Fruit fly (Drosophila melanogaster) whole organism, embryonic: ENCODE data around the gene CG31817.

ENCODE experiments used
- Bdp1 ChIP-seq: fragments of 200-800 bp; sonication (Bioruptor generic); optimal IDR thresholded peaks from 3 replicates; lab custom pipeline; 2016; ENCODE audit warnings: missing biosample characterization, missing genetic modification characterization
- Bgb ChIP-seq: fragments of 200-800 bp; sonication (Bioruptor generic); IDR thresholded peaks from 2 replicates; pipeline ENCODE4 v1.3.6; 2022; ENCODE audit warnings: missing biosample characterization, missing genetic modification characterization; ENCODE audit not compliant: partially characterized antibody
- Blimp-1 ChIP-seq: fragments of 200-800 bp; sonication (Bioruptor generic); optimal IDR thresholded peaks from 3 replicates; lab custom pipeline; 2018; ENCODE audit warnings: missing biosample characterization, missing genetic modification characterization, mild to moderate bottlenecking, moderate library complexity, missing genetic modification reagents
- CG10366 ChIP-seq: fragments of 200-800 bp; sonication (Bioruptor generic); IDR thresholded peaks from 2 replicates; pipeline ENCODE4 v1.3.6; 2022; ENCODE audit warnings: missing biosample characterization, missing genetic modification characterization
- CG11093 ChIP-seq: fragments of 200-800 bp; sonication (Bioruptor generic); IDR thresholded peaks from 3 replicates; pipeline ENCODE4 v1.3.6; 2022; ENCODE audit warnings: missing biosample characterization, missing genetic modification characterization
- CG11456 ChIP-seq: fragments of 200-800 bp; sonication (Bioruptor generic); IDR thresholded peaks from 3 replicates; pipeline ENCODE4 v1.3.6; 2022; ENCODE audit warnings: missing biosample characterization, missing genetic modification characterization
- CG12071 ChIP-seq: fragments of 200-800 bp; sonication (Bioruptor generic); optimal IDR thresholded peaks from 3 replicates; lab custom pipeline; 2018; ENCODE audit warnings: missing biosample characterization, mild to moderate bottlenecking, missing genetic modification characterization
- CG13287 ChIP-seq: fragments of 200-800 bp; sonication (Bioruptor generic); IDR thresholded peaks from 2 replicates; pipeline ENCODE4 v1.3.6; 2022; ENCODE audit warnings: missing biosample characterization, missing genetic modification characterization; ENCODE audit not compliant: partially characterized antibody
- CG13775 ChIP-seq: fragments of 200-800 bp; sonication (Bioruptor generic); optimal IDR thresholded peaks from 3 replicates; lab custom pipeline; 2017; ENCODE audit warnings: missing biosample characterization, mild to moderate bottlenecking, missing genetic modification characterization
- CG15514 ChIP-seq: fragments of 200-800 bp; sonication (Bioruptor generic); optimal IDR thresholded peaks from 3 replicates; lab custom pipeline; 2017; ENCODE audit warnings: missing biosample characterization, missing genetic modification characterization, mild to moderate bottlenecking, moderate library complexity, missing genetic modification reagents
- CG17186 ChIP-seq: fragments of 200-800 bp; sonication (Bioruptor generic); optimal IDR thresholded peaks from 3 replicates; lab custom pipeline; 2017; ENCODE audit warnings: missing biosample characterization, missing genetic modification reagents, missing genetic modification characterization
- CG2712 ChIP-seq: fragments of 200-800 bp; optimal IDR thresholded peaks from 3 replicates; lab custom pipeline; 2019; ENCODE audit warnings: missing biosample characterization, mild to moderate bottlenecking, missing genetic modification characterization, moderate library complexity
- CG31441 ChIP-seq: fragments of 200-800 bp; sonication (Bioruptor generic); IDR thresholded peaks from 2 replicates; pipeline ENCODE4 v1.3.6; 2022; ENCODE audit warnings: missing biosample characterization, missing genetic modification characterization
- CG32772 ChIP-seq: fragments of 200-800 bp; sonication (Bioruptor generic); IDR thresholded peaks from 2 replicates; pipeline ENCODE4 v1.3.6; 2022; ENCODE audit warnings: missing biosample characterization, missing genetic modification characterization
- CG4617 ChIP-seq: fragments of 200-800 bp; sonication (Bioruptor generic); optimal IDR thresholded peaks from 3 replicates; lab custom pipeline; 2016; ENCODE audit warnings: missing biosample characterization, missing genetic modification characterization, borderline replicate concordance
- CG7928 ChIP-seq: fragments of 200-800 bp; sonication (Bioruptor generic); optimal IDR thresholded peaks from 2 replicates; lab custom pipeline; 2017; ENCODE audit warnings: missing biosample characterization, mild to moderate bottlenecking, missing genetic modification characterization
- CG8089 ChIP-seq: fragments of 200-800 bp; sonication (Bioruptor generic); optimal IDR thresholded peaks from 3 replicates; lab custom pipeline; 2016; ENCODE audit warnings: missing biosample characterization, missing genetic modification characterization
- CG9437 ChIP-seq: fragments of 200-800 bp; sonication (Bioruptor generic); optimal IDR thresholded peaks from 2 replicates; lab custom pipeline; 2018; ENCODE audit warnings: missing biosample characterization, mild to moderate bottlenecking, missing genetic modification characterization
- CG9727 ChIP-seq: fragments of 200-800 bp; sonication (Bioruptor generic); optimal IDR thresholded peaks from 3 replicates; lab custom pipeline; 2017; ENCODE audit warnings: missing biosample characterization, mild to moderate bottlenecking, missing genetic modification characterization
- CrebB ChIP-seq: fragments of 200-800 bp; sonication (Bioruptor generic); optimal IDR thresholded peaks from 3 replicates; lab custom pipeline; 2018; ENCODE audit warnings: missing biosample characterization, mild to moderate bottlenecking, missing genetic modification characterization
- Deaf1 ChIP-seq: fragments of 200-800 bp; optimal IDR thresholded peaks from 3 replicates; lab custom pipeline; 2019; ENCODE audit warnings: missing biosample characterization, mild to moderate bottlenecking, missing genetic modification characterization, moderate library complexity
- Eip74EF ChIP-seq, 2 experiments: fragments of 200-800 bp in 1 of 2; fragments of >200 bp in 1 of 2; sonication (Bioruptor generic) in 1 of 2; optimal IDR thresholded peaks; 2 replicates each; lab custom pipeline; 2017 to 2019; ENCODE audit warnings: missing biosample characterization in 2 of 2, missing genetic modification characterization in 2 of 2, mild to moderate bottlenecking in 1 of 2, moderate library complexity in 1 of 2
- H15 ChIP-seq: fragments of 200-800 bp; sonication (Bioruptor generic); IDR thresholded peaks from 3 replicates; pipeline ENCODE4 v1.3.6; 2022; ENCODE audit warnings: missing biosample characterization, missing genetic modification characterization
- Pdp1 ChIP-seq, 2 experiments: fragments of 200-800 bp; sonication (Bioruptor generic); optimal IDR thresholded peaks; 3 replicates each; lab custom pipeline; 2016; ENCODE audit warnings: missing biosample characterization in 2 of 2, missing genetic modification characterization in 2 of 2, mild to moderate bottlenecking in 1 of 2, moderate library complexity in 1 of 2
- Scr ChIP-seq: fragments of 200-800 bp; sonication (Bioruptor generic); IDR thresholded peaks from 2 replicates; pipeline ENCODE4 v1.3.6; 2022; ENCODE audit warnings: missing biosample characterization, missing genetic modification characterization; ENCODE audit not compliant: partially characterized antibody
- Stat92E ChIP-seq, 3 experiments: fragments of >200 bp in 2 of 3; fragments of 200-800 bp in 1 of 3; sonication (Bioruptor generic) in 1 of 3; optimal IDR thresholded peaks; 2 replicates each; lab custom pipeline; 2017 to 2019; ENCODE audit warnings: missing biosample characterization in 3 of 3, missing genetic modification characterization in 3 of 3, mild to moderate bottlenecking in 1 of 3, moderate library complexity in 1 of 3
- ap ChIP-seq: fragments of 200-800 bp; sonication (Bioruptor generic); IDR thresholded peaks from 2 replicates; pipeline ENCODE4 v1.3.6; 2022; ENCODE audit warnings: missing biosample characterization, missing genetic modification characterization
- br ChIP-seq: fragments of >200 bp; optimal IDR thresholded peaks from 2 replicates; lab custom pipeline; 2017
- cad ChIP-seq: fragments of >200 bp; optimal IDR thresholded peaks from 2 replicates; lab custom pipeline; 2017; ENCODE audit warnings: missing biosample characterization, missing genetic modification characterization
- ewg ChIP-seq: fragments of 200-800 bp; sonication (Bioruptor generic); optimal IDR thresholded peaks from 3 replicates; lab custom pipeline; 2017; ENCODE audit warnings: mild to moderate bottlenecking, missing biosample characterization, missing genetic modification reagents, missing genetic modification characterization
- fu2 ChIP-seq: fragments of 200-800 bp; sonication (Bioruptor generic); optimal IDR thresholded peaks from 2 replicates; lab custom pipeline; 2016; ENCODE audit warnings: missing biosample characterization, missing genetic modification characterization
- ham ChIP-seq: fragments of 200-800 bp; sonication (Bioruptor generic); IDR thresholded peaks from 2 replicates; pipeline ENCODE4 v1.3.6; 2022; ENCODE audit warnings: missing biosample characterization, missing genetic modification characterization
- hkb ChIP-seq, 2 experiments: fragments of 200-800 bp in 1 of 2; fragments of >200 bp in 1 of 2; sonication (Bioruptor generic) in 1 of 2; IDR thresholded peaks in 1 of 2; optimal IDR thresholded peaks in 1 of 2; 2 replicates each; pipeline versions ENCODE4 v1.3.6 to Lab custom; 2017 to 2022; ENCODE audit warnings: missing biosample characterization in 1 of 2, missing genetic modification characterization in 1 of 2
- insv ChIP-seq, 2 experiments: fragments of 200-800 bp; sonication (Bioruptor generic); optimal IDR thresholded peaks; 3 replicates each; lab custom pipeline; 2016 to 2018; ENCODE audit warnings: missing biosample characterization in 2 of 2, missing genetic modification characterization in 2 of 2
- jing ChIP-seq: fragments of 200-800 bp; sonication (Bioruptor generic); optimal IDR thresholded peaks from 2 replicates; lab custom pipeline; 2018; ENCODE audit warnings: missing biosample characterization, mild to moderate bottlenecking, missing genetic modification characterization
- nerfin-2 ChIP-seq: fragments of 200-800 bp; sonication (Bioruptor generic); IDR thresholded peaks from 2 replicates; pipeline ENCODE4 v1.3.6; 2022; ENCODE audit warnings: missing biosample characterization, missing genetic modification characterization; ENCODE audit not compliant: partially characterized antibody
- nmo ChIP-seq: fragments of 200-800 bp; sonication (Bioruptor generic); optimal IDR thresholded peaks from 2 replicates; lab custom pipeline; 2018; ENCODE audit warnings: missing biosample characterization, mild to moderate bottlenecking, missing genetic modification characterization, moderate library complexity
- onecut ChIP-seq: fragments of 200-800 bp; sonication (Bioruptor generic); IDR thresholded peaks from 2 replicates; pipeline ENCODE4 v1.3.6; 2022; ENCODE audit warnings: missing biosample characterization, missing genetic modification characterization
- phol ChIP-seq: fragments of 200-800 bp; sonication (Bioruptor generic); optimal IDR thresholded peaks from 3 replicates; lab custom pipeline; 2018; ENCODE audit warnings: missing biosample characterization, mild to moderate bottlenecking, missing genetic modification characterization, moderate library complexity
- prd ChIP-seq, 3 experiments: fragments of >200 bp in 2 of 3; fragments of 200-800 bp in 1 of 3; sonication (Bioruptor generic) in 1 of 3; optimal IDR thresholded peaks in 2 of 3; IDR thresholded peaks in 1 of 3; 2 replicates in 2 of 3; 3 replicates in 1 of 3; pipeline versions ENCODE4 v1.3.6 to Lab custom; 2017 to 2022; ENCODE audit warnings: missing biosample characterization in 1 of 3, missing genetic modification characterization in 1 of 3
- pzg ChIP-seq: fragments of 200-800 bp; sonication (Bioruptor generic); optimal IDR thresholded peaks from 3 replicates; lab custom pipeline; 2018; ENCODE audit warnings: missing biosample characterization, mild to moderate bottlenecking, missing genetic modification characterization, moderate library complexity
- sc ChIP-seq, 3 experiments: fragments of >200 bp in 2 of 3; fragments of 200-800 bp in 1 of 3; sonication (Bioruptor generic) in 1 of 3; optimal IDR thresholded peaks; 2 replicates in 2 of 3; 3 replicates in 1 of 3; lab custom pipeline; 2017; ENCODE audit warnings: mild to moderate bottlenecking in 1 of 3, missing biosample characterization in 1 of 3, missing genetic modification characterization in 1 of 3, missing genetic modification reagents in 1 of 3
- sima ChIP-seq: fragments of 200-800 bp; sonication (Bioruptor generic); optimal IDR thresholded peaks from 2 replicates; lab custom pipeline; 2016; ENCODE audit warnings: missing biosample characterization, missing genetic modification characterization
- trem ChIP-seq: fragments of 200-800 bp; optimal IDR thresholded peaks from 3 replicates; lab custom pipeline; 2019; ENCODE audit warnings: missing biosample characterization, mild to moderate bottlenecking, missing genetic modification characterization, moderate library complexity
- twi ChIP-seq: fragments of 200-800 bp; optimal IDR thresholded peaks from 2 replicates; lab custom pipeline; 2019; ENCODE audit warnings: missing biosample characterization, mild to moderate bottlenecking, missing genetic modification characterization, moderate library complexity
- unc-4 ChIP-seq: fragments of 200-800 bp; sonication (Bioruptor generic); IDR thresholded peaks from 2 replicates; pipeline ENCODE4 v1.3.6; 2022; ENCODE audit warnings: missing biosample characterization, missing genetic modification characterization; ENCODE audit not compliant: partially characterized antibody
- vfl ChIP-seq: fragments of 200-800 bp; sonication (Bioruptor generic); optimal IDR thresholded peaks from 2 replicates; lab custom pipeline; 2016; ENCODE audit warnings: missing biosample characterization, missing genetic modification characterization
- zfh2 ChIP-seq: fragments of 200-800 bp; sonication (Bioruptor generic); optimal IDR thresholded peaks from 2 replicates; lab custom pipeline; 2016; ENCODE audit warnings: missing biosample characterization, missing genetic modification characterization

CG31817 gene

DNA sequence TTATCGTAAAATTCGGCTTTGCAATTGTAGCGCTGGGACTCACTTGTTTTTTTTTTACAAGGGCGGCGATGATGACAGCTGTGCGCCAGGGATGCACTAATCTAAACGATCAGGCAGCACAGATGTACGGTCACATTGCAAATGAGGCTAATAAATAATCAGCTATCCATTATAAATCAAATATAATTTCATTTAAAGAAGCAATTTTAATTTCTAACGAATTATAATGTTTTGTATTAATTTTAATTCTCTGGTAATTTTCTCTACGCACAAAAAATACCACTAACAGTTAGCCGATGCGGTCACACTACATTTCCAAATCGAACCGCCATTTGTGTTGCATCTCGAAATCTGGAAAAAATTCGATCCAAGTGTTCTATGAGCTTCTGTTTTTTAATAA is 27.0 kb downstream of the CG31817 start, which contains the start of the genes cni and fzy (continued):
- TF ChIP-seq sc (optimal IDR thresholded peaks at IDR 0.05; lab: Kevin White, UChicago) = no peak
- TF ChIP-seq sc (GFP tag; optimal IDR thresholded peaks at IDR 0.05; lab: Kevin White, UChicago) = no peak
- TF ChIP-seq CG31441 (GFP tag; lab: Robert Waterston, UW) = no peak
- TF ChIP-seq Blimp-1 (GFP tag; lab: Kevin White, UChicago) = no peak
- no peak for TF ChIP-seq br (lab: Kevin White, UChicago)
- TF ChIP-seq CG9437 (GFP tag; lab: Kevin White, UChicago) = no peak
- no peak for TF ChIP-seq vfl
- TF ChIP-seq phol = peak; percentile 94
- 0 out of 2 replicates have a peak, but pooled peaks have one; percentile 16 for TF ChIP-seq Bgb (GFP tag; lab: Robert Waterston, UW)
- TF ChIP-seq CG17186 = peak; percentile 68
- no peak for TF ChIP-seq cad (GFP tag; lab: Kevin White, UChicago)
- TF ChIP-seq CG10366 = no peak
- TF ChIP-seq CG2712 (tag; lab: Kevin White, UChicago) = peak; percentile 63
- TF ChIP-seq twi (tag; lab: Kevin White, UChicago) = peak; percentile 12
- peak; percentile 9 for TF ChIP-seq fu2 (GFP tag; lab: Kevin White, UChicago)
- TF ChIP-seq insv (GFP tag; optimal IDR thresholded peaks at IDR 0.05; lab: Kevin White, UChicago) = peak in 1 of 2 experiments; percentile 28
- peak; percentile 37; the same call in 1 of the 2 replicates for TF ChIP-seq unc-4 (GFP tag; lab: Robert Waterston, UW)
- TF ChIP-seq CG9727 = peak; percentile 44
- no peak for TF ChIP-seq CrebB (tag; lab: Kevin White, UChicago)
- TF ChIP-seq CG11093 (GFP tag; lab: Robert Waterston, UW) = no peak
- peak; percentile 70 for TF ChIP-seq CG4617 (GFP tag; lab: Kevin White, UChicago)
- peak; percentile 45 for TF ChIP-seq CG13775 (GFP tag; lab: Kevin White, UChicago)
- TF ChIP-seq zfh2 (GFP tag; lab: Kevin White, UChicago) = peak; percentile 14
- no peak for TF ChIP-seq jing (GFP tag; lab: Kevin White, UChicago)
- TF ChIP-seq sima (GFP tag; lab: Kevin White, UChicago) = no peak
- peak; percentile 97 for TF ChIP-seq CG7928 (GFP tag; lab: Kevin White, UChicago)
- peak; percentile 7 for TF ChIP-seq ewg (GFP tag; lab: Kevin White, UChicago)
- TF ChIP-seq trem (tag; lab: Kevin White, UChicago) = peak; percentile 93
- peak; percentile 64 for TF ChIP-seq CG15514 (GFP tag; lab: Kevin White, UChicago)
- no peak for TF ChIP-seq ap (GFP tag; lab: Robert Waterston, UW)
- TF ChIP-seq pzg (GFP tag; lab: Kevin White, UChicago) = peak; percentile 92
- no peak for TF ChIP-seq CG11456
- TF ChIP-seq nmo (GFP tag; lab: Kevin White, UChicago) = peak; percentile 73
- TF ChIP-seq H15 (GFP tag; lab: Robert Waterston, UW) = no peak
- no peak for TF ChIP-seq CG8089
- TF ChIP-seq Stat92E (GFP tag; optimal IDR thresholded peaks at IDR 0.05; lab: Kevin White, UChicago) = no peak
- TF ChIP-seq nerfin-2 (GFP tag; lab: Robert Waterston, UW) = no peak
- TF ChIP-seq Scr = peak; percentile 22; the same call in 1 of the 2 replicates
- peak; percentile 1 to 29 for TF ChIP-seq Pdp1 (GFP tag; optimal IDR thresholded peaks at IDR 0.05; lab: Kevin White, UChicago)
- no peak for TF ChIP-seq Eip74EF (GFP tag; optimal IDR thresholded peaks at IDR 0.05; lab: Kevin White, UChicago)
- TF ChIP-seq CG13287 (GFP tag; lab: Robert Waterston, UW) = peak; percentile 49; the same call in 1 of the 2 replicates
- TF ChIP-seq Bdp1 = peak; percentile 21
- no peak for TF ChIP-seq prd (optimal IDR thresholded peaks at IDR 0.05; lab: Kevin White, UChicago)
- TF ChIP-seq prd (GFP tag; IDR thresholded peaks at IDR 0.05; lab: Robert Waterston, UW) = no peak
- TF ChIP-seq CG12071 (GFP tag; lab: Kevin White, UChicago) = no peak
- TF ChIP-seq ham = no peak
- TF ChIP-seq Deaf1 (tag; lab: Kevin White, UChicago) = no peak
- no peak for TF ChIP-seq onecut (GFP tag; lab: Robert Waterston, UW)
- TF ChIP-seq CG32772 (GFP tag; lab: Robert Waterston, UW) = peak; percentile 79
- peak; percentile 68 for TF ChIP-seq hkb (optimal IDR thresholded peaks at IDR 0.05; lab: Kevin White, UChicago)
- TF ChIP-seq hkb (GFP tag; IDR thresholded peaks at IDR 0.05; lab: Robert Waterston, UW) = no peak
